Fruit fly (Drosophila melanogaster) whole organism, pupa: ENCODE data around the gene Uba5.

Source experiments
- CG10348 ChIP-seq: fragments of 200-800 bp; sonication (Bioruptor generic); IDR thresholded peaks from 2 replicates; pipeline ENCODE4 v1.3.6; 2022; ENCODE audit warnings: missing biosample characterization, missing genetic modification characterization
- CG12605 ChIP-seq: fragments of 200-800 bp; sonication (Bioruptor generic); IDR thresholded peaks from 2 replicates; pipeline ENCODE4 v1.3.6; 2022; ENCODE audit warnings: missing biosample characterization, missing genetic modification characterization
- CG13204 ChIP-seq: fragments of 200-800 bp; sonication (Bioruptor generic); optimal IDR thresholded peaks from 2 replicates; lab custom pipeline; 2018; ENCODE audit warnings: missing biosample characterization, mild to moderate bottlenecking, missing genetic modification characterization, moderate library complexity
- CG14655 ChIP-seq: fragments of 200-800 bp; sonication (Bioruptor generic); optimal IDR thresholded peaks from 3 replicates; lab custom pipeline; 2017; ENCODE audit warnings: mild to moderate bottlenecking, missing biosample characterization, missing genetic modification reagents, missing genetic modification characterization
- CG15710 ChIP-seq: fragments of 200-800 bp; sonication (Bioruptor generic); optimal IDR thresholded peaks from 2 replicates; lab custom pipeline; 2018; ENCODE audit warnings: missing biosample characterization, mild to moderate bottlenecking, missing genetic modification characterization, moderate library complexity
- CG17806 ChIP-seq: fragments of 200-800 bp; sonication (Bioruptor generic); optimal IDR thresholded peaks from 2 replicates; lab custom pipeline; 2018; ENCODE audit warnings: missing biosample characterization, mild to moderate bottlenecking, missing genetic modification characterization, moderate library complexity
- CG32121 ChIP-seq: fragments of 200-800 bp; sonication (Bioruptor generic); IDR thresholded peaks from 2 replicates; pipeline ENCODE4 v1.3.6; 2022; ENCODE audit warnings: missing biosample characterization, missing genetic modification characterization
- CG34367 ChIP-seq: fragments of 200-800 bp; sonication (Bioruptor generic); optimal IDR thresholded peaks from 2 replicates; lab custom pipeline; 2018; ENCODE audit warnings: missing biosample characterization, mild to moderate bottlenecking, missing genetic modification characterization
- CG4496 ChIP-seq: fragments of 200-800 bp; sonication (Bioruptor generic); IDR thresholded peaks from 3 replicates; pipeline ENCODE4 v1.3.6; 2022; ENCODE audit warnings: missing biosample characterization, missing genetic modification characterization
- CG8159 ChIP-seq: fragments of 200-800 bp; sonication (Bioruptor generic); optimal IDR thresholded peaks from 3 replicates; lab custom pipeline; 2018; ENCODE audit warnings: missing biosample characterization, mild to moderate bottlenecking, missing genetic modification characterization, moderate library complexity
- CG8301 ChIP-seq: fragments of 200-800 bp; sonication (Bioruptor generic); optimal IDR thresholded peaks from 2 replicates; lab custom pipeline; 2018; ENCODE audit warnings: missing biosample characterization, mild to moderate bottlenecking, missing genetic modification characterization
- CG9948 ChIP-seq: fragments of 200-800 bp; sonication (Bioruptor generic); optimal IDR thresholded peaks from 2 replicates; lab custom pipeline; 2018; ENCODE audit warnings: missing biosample characterization, mild to moderate bottlenecking, missing genetic modification characterization, moderate library complexity
- D1 ChIP-seq: fragments of 200-800 bp; sonication (Bioruptor generic); optimal IDR thresholded peaks from 2 replicates; lab custom pipeline; 2018; ENCODE audit warnings: missing biosample characterization, mild to moderate bottlenecking, missing genetic modification characterization, moderate library complexity
- EcR ChIP-seq: fragments of 200-800 bp; sonication (Bioruptor generic); optimal IDR thresholded peaks from 3 replicates; lab custom pipeline; 2019; ENCODE audit warnings: missing biosample characterization, missing genetic modification characterization, mild to moderate bottlenecking, moderate library complexity, missing genetic modification reagents
- Ets98B ChIP-seq: fragments of 200-800 bp; sonication (Bioruptor generic); IDR thresholded peaks from 2 replicates; pipeline ENCODE4 v1.3.6; 2022; ENCODE audit warnings: missing biosample characterization, missing genetic modification characterization
- Pif1A ChIP-seq: fragments of 200-800 bp; sonication (Bioruptor generic); optimal IDR thresholded peaks from 3 replicates; lab custom pipeline; 2016; ENCODE audit warnings: missing biosample characterization, missing genetic modification characterization
- Pif1B ChIP-seq: fragments of 200-800 bp; sonication (Bioruptor generic); optimal IDR thresholded peaks from 3 replicates; lab custom pipeline; 2016; ENCODE audit warnings: missing biosample characterization, missing genetic modification characterization
- Snoo ChIP-seq: fragments of 200-800 bp; sonication (Bioruptor generic); optimal IDR thresholded peaks from 3 replicates; lab custom pipeline; 2017; ENCODE audit warnings: missing biosample characterization, mild to moderate bottlenecking, missing genetic modification characterization, inconsistent platforms
- fd96Ca ChIP-seq: fragments of 200-800 bp; sonication (Bioruptor generic); IDR thresholded peaks from 3 replicates; pipeline ENCODE4 v1.3.6; 2022; ENCODE audit warnings: missing biosample characterization, missing genetic modification characterization
- gl ChIP-seq: fragments of 200-800 bp; sonication (Bioruptor generic); optimal IDR thresholded peaks from 2 replicates; lab custom pipeline; 2018; ENCODE audit warnings: missing biosample characterization, mild to moderate bottlenecking, missing genetic modification characterization
- rn ChIP-seq: fragments of 200-800 bp; sonication (Bioruptor generic); IDR thresholded peaks from 2 replicates; pipeline ENCODE4 v1.3.6; 2022; ENCODE audit warnings: missing biosample characterization, missing genetic modification characterization

Uba5 gene

DNA sequence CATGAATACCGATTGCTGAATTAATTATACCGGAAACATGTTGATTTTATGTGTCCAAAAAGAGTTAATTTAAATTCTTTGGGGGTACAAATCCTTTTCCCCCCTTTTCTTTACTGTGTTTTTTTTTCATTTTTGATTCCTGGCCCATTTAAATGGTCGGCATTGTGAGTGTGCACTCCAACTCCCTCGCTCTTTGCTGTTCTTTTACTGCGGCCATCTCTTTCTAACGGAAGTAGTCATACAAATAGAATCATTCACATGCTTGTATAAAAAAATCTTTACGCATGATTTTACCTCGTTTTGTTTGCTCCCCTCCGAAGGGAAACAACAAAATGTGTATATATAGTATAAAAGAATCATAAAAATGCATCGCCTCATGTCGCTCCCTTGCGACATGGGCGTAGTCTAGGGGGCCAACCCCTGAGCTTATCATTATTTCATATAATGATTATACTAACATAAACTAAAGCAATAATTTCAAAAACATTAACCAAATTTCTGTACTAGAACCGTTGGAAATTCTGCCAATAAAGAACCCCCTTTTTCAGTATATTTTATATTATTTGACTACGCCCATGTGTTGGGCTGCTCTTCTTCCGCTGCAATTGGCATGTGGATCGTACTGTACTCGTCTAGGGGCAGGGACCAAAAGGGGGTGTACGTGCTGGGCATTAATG is 44.8 kb downstream of the Uba5 start:
- TF ChIP-seq gl (tag; lab: Kevin White, UChicago) = peak; percentile 32
- peak; percentile 61 for TF ChIP-seq Pif1A (GFP tag; lab: Kevin White, UChicago)
- peak; percentile 51 for TF ChIP-seq CG13204 (GFP tag; lab: Kevin White, UChicago)
- peak; percentile 36 for TF ChIP-seq Snoo
- TF ChIP-seq CG4496 = peak; percentile 77
- TF ChIP-seq CG34367 (tag; lab: Kevin White, UChicago) = peak; percentile 65
- peak; percentile 74 for TF ChIP-seq CG9948 (tag; lab: Kevin White, UChicago)
- peak; percentile 83 for TF ChIP-seq CG15710 (tag; lab: Kevin White, UChicago)
- TF ChIP-seq CG12605 (GFP tag; lab: Robert Waterston, UW) = peak; percentile 61
- TF ChIP-seq CG32121 = peak; percentile 58; the same call in 1 of the 2 replicates
- TF ChIP-seq Ets98B = peak; percentile 68
- TF ChIP-seq fd96Ca (GFP tag; lab: Robert Waterston, UW) = peak; percentile 72
- no peak for TF ChIP-seq D1
- TF ChIP-seq Pif1B (GFP tag; lab: Kevin White, UChicago) = peak; percentile 46
- TF ChIP-seq rn (GFP tag; lab: Robert Waterston, UW) = no peak
- TF ChIP-seq CG17806 (tag; lab: Kevin White, UChicago) = peak; percentile 67
- no peak for TF ChIP-seq CG10348 (GFP tag; lab: Robert Waterston, UW)
- no peak for TF ChIP-seq EcR (GFP tag; lab: Kevin White, UChicago)
- peak; percentile 77 for TF ChIP-seq CG14655 (GFP tag; lab: Kevin White, UChicago)
- peak; percentile 55 for TF ChIP-seq CG8301 (tag; lab: Kevin White, UChicago)
- TF ChIP-seq CG8159 (tag; lab: Kevin White, UChicago) = peak; percentile 80

dm6 chrX:11531245-11531644 is 47.9 kb downstream of the Uba5 start:
- TF ChIP-seq Pif1B (GFP tag; lab: Kevin White, UChicago) = no peak
- no peak for TF ChIP-seq EcR (GFP tag; lab: Kevin White, UChicago)
- TF ChIP-seq CG32121 = peak; percentile 66
- no peak for TF ChIP-seq CG9948 (tag; lab: Kevin White, UChicago)
- TF ChIP-seq CG8159 (tag; lab: Kevin White, UChicago) = no peak
- no peak for TF ChIP-seq D1
- TF ChIP-seq CG34367 (tag; lab: Kevin White, UChicago) = no peak
- TF ChIP-seq Pif1A (GFP tag; lab: Kevin White, UChicago) = no peak
- peak; percentile 79 for TF ChIP-seq Ets98B
- TF ChIP-seq CG12605 (GFP tag; lab: Robert Waterston, UW) = peak; percentile 53; the same call in 1 of the 2 replicates
- TF ChIP-seq fd96Ca (GFP tag; lab: Robert Waterston, UW) = peak; percentile 80
- TF ChIP-seq CG10348 (GFP tag; lab: Robert Waterston, UW) = no peak
- peak; percentile 79 for TF ChIP-seq CG4496
- peak; percentile 47 for TF ChIP-seq CG8301 (tag; lab: Kevin White, UChicago)
- no peak for TF ChIP-seq CG17806 (tag; lab: Kevin White, UChicago)
- peak; percentile 60 for TF ChIP-seq CG14655 (GFP tag; lab: Kevin White, UChicago)
